Fruit fly (Drosophila melanogaster) whole organism, adult: ENCODE results near the gene dlt.

Source experiments
- CG12768 ChIP-seq: fragments of 200-800 bp; sonication (Bioruptor generic); optimal IDR thresholded peaks from 2 replicates; lab custom pipeline; 2017; ENCODE audit warnings: missing biosample characterization, missing genetic modification characterization, mild to moderate bottlenecking, moderate library complexity, missing genetic modification reagents
- CG14711 ChIP-seq: fragments of 200-800 bp; sonication (Bioruptor generic); optimal IDR thresholded peaks from 2 replicates; lab custom pipeline; 2018; ENCODE audit warnings: missing biosample characterization, mild to moderate bottlenecking, missing genetic modification characterization, moderate library complexity
- CG1620 ChIP-seq: fragments of 200-800 bp; sonication (Bioruptor generic); optimal IDR thresholded peaks from 2 replicates; lab custom pipeline; 2016; ENCODE audit warnings: missing biosample characterization, missing genetic modification characterization
- CG5204 ChIP-seq: fragments of 200-800 bp; sonication (Bioruptor generic); optimal IDR thresholded peaks from 2 replicates; lab custom pipeline; 2016; ENCODE audit warnings: missing biosample characterization, missing genetic modification characterization
- CG7045 ChIP-seq: fragments of 200-800 bp; sonication (Bioruptor generic); optimal IDR thresholded peaks from 2 replicates; lab custom pipeline; 2017; ENCODE audit warnings: missing biosample characterization, mild to moderate bottlenecking, missing genetic modification characterization
- CG7101 ChIP-seq: fragments of 200-800 bp; sonication (Bioruptor generic); optimal IDR thresholded peaks from 2 replicates; lab custom pipeline; 2018; ENCODE audit warnings: missing biosample characterization, mild to moderate bottlenecking, missing genetic modification characterization, moderate library complexity
- Clk ChIP-seq: fragments of 200-800 bp; sonication (Bioruptor generic); optimal IDR thresholded peaks from 2 replicates; lab custom pipeline; 2017; ENCODE audit warnings: missing biosample characterization, missing genetic modification characterization
- Hr96 ChIP-seq: fragments of 200-800 bp; sonication (Bioruptor generic); optimal IDR thresholded peaks from 2 replicates; lab custom pipeline; 2016; ENCODE audit warnings: missing biosample characterization, missing genetic modification characterization
- Mnt ChIP-seq: fragments of 200-800 bp; sonication (Bioruptor generic); optimal IDR thresholded peaks from 2 replicates; lab custom pipeline; 2016; ENCODE audit warnings: missing biosample characterization, mild to moderate bottlenecking, missing genetic modification characterization
- cic ChIP-seq: fragments of 200-800 bp; sonication (Bioruptor generic); optimal IDR thresholded peaks from 2 replicates; lab custom pipeline; 2017; ENCODE audit warnings: missing biosample characterization, mild to moderate bottlenecking, missing genetic modification characterization, moderate library complexity
- kay ChIP-seq: fragments of 200-800 bp; sonication (Bioruptor generic); peaks from one replicate; lab custom pipeline; 2016; ENCODE audit warnings: missing biosample characterization, missing genetic modification characterization, borderline replicate concordance
- ovo ChIP-seq: fragments of 200-800 bp; sonication (Bioruptor generic); optimal IDR thresholded peaks from 2 replicates; lab custom pipeline; 2016; ENCODE audit warnings: missing biosample characterization, missing genetic modification characterization
- tj ChIP-seq: fragments of 200-800 bp; sonication (Bioruptor generic); optimal IDR thresholded peaks from 3 replicates; lab custom pipeline; 2017; ENCODE audit warnings: missing biosample characterization, mild to moderate bottlenecking, missing genetic modification characterization, moderate library complexity

DNA sequence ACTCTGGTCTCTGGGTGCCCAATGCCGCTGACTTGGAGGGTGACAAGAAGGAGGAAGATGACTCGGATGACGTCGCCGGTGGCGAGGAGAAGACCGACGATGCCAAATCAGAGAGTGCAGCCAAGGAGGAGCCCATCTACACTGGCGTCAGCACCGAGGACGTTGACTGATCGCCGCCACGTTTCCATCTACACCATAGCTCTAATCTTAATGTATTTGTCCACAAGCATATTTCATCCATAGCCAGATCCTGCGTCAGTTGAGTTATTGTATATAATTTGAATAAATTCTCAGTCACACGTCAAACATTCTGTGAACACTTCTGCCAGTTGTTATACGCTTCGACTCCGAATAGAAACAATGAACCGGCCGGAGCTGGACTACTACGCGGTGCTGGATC is 1.9 kb upstream of the dlt start, which contains the start of gene CG12020:
- no peak for TF ChIP-seq tj
- TF ChIP-seq CG7101 (tag; lab: Kevin White, UChicago) = no peak
- TF ChIP-seq kay (GFP tag; lab: Kevin White, UChicago) = no peak
- TF ChIP-seq ovo (GFP tag; lab: Kevin White, UChicago) = no peak
- no peak for TF ChIP-seq Clk
- no peak for TF ChIP-seq CG1620
- TF ChIP-seq Mnt (GFP tag; lab: Kevin White, UChicago) = no peak
- TF ChIP-seq CG7045 (GFP tag; lab: Kevin White, UChicago) = no peak
- TF ChIP-seq CG5204 (GFP tag; lab: Kevin White, UChicago) = no peak
- no peak for TF ChIP-seq cic (GFP tag; lab: Kevin White, UChicago)
- no peak for TF ChIP-seq Hr96 (GFP tag; lab: Kevin White, UChicago)
- no peak for TF ChIP-seq CG12768 (GFP tag; lab: Kevin White, UChicago)
- no peak for TF ChIP-seq CG14711
